Fruit fly (Drosophila melanogaster): Measurements from ENCODE around the gene Nak.
A peak's percentile ranks its signal among the peaks of the same experiment; 100 is the strongest.

DNA sequence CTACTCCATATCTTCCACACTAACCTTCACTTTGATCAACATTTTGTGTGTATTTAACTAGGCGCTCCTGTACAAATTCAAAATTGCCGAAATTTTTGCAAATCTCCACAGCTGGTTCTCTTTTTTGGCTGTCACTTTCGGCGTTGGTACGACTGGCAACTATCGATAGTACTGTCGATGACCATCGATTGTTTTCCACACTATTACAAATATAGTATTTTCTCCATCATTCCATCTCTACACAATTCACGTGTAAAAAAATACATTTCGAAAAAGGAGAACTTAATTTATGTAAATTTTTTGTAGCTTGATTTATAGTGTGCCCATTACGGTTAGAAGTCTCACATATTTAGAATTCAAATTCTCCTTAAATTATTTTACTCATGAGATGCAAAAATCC is 16.9 kb downstream of the Nak start, which contains the start of gene Nedd8:
- no peak for TF ChIP-seq cic (GFP tag; optimal IDR thresholded peaks at IDR 0.05)
- TF ChIP-seq CG5204 (GFP tag; optimal IDR thresholded peaks at IDR 0.05) = no peak
- TF ChIP-seq tj (GFP tag; optimal IDR thresholded peaks at IDR 0.05) = no peak
- no peak for TF ChIP-seq toe (GFP tag; optimal IDR thresholded peaks at IDR 0.05)
- no peak for TF ChIP-seq CG11617 (GFP tag; optimal IDR thresholded peaks at IDR 0.05)
- TF ChIP-seq CG14711 (tag; optimal IDR thresholded peaks at IDR 0.05) = no peak
- TF ChIP-seq kay (GFP tag; ENCODE audit: borderline replicate concordance) = no peak
- TF ChIP-seq bab1 (GFP tag; optimal IDR thresholded peaks at IDR 0.05) = peak; percentile 70
- TF ChIP-seq cnc (optimal IDR thresholded peaks at IDR 0.05) = no peak
- no peak for TF ChIP-seq CG12768 (GFP tag; optimal IDR thresholded peaks at IDR 0.05)
- no peak for TF ChIP-seq Clk (GFP tag; optimal IDR thresholded peaks at IDR 0.05)
- TF ChIP-seq CG7101 (tag; optimal IDR thresholded peaks at IDR 0.05) = no peak
- no peak for TF ChIP-seq pad (GFP tag; optimal IDR thresholded peaks at IDR 0.05)
